Worm (Caenorhabditis elegans) whole organism, L4/young adult: Measurements from ENCODE around the gene moa-1.

Source experiments
- W03F9.2 ChIP-seq: fragments of 150-350 bp; optimal IDR thresholded peaks from 2 replicates; lab custom pipeline; 2014; ENCODE audit warnings: missing biosample characterization, missing genetic modification characterization
- him-1 ChIP-seq: sonication (generic microtip); optimal IDR thresholded peaks from 2 replicates; lab custom pipeline; 2016; ENCODE audit warnings: missing genotype, missing genetic modification reagents, missing genetic modification characterization, missing compliant biosample characterization

ce11 chrIII:1977424-1977823 is 7.7 kb upstream of the moa-1 start:
- TF ChIP-seq him-1 (tag; lab: Kevin White, UChicago), result no peak
- TF ChIP-seq W03F9.2 (tag; lab: Kevin White, UChicago), result no peak
